Fruit fly (Drosophila melanogaster): Measurements from ENCODE around the gene ScpX.
A peak's percentile ranks its signal among the peaks of the same experiment; 100 is the strongest.

The ScpX gene

dm6 chr2L:18864981-18865380 is 34.0 kb downstream of the ScpX start:
- TF ChIP-seq fkh (GFP tag; optimal IDR thresholded peaks at IDR 0.05) (peak; percentile 50), CG15336 (GFP tag; IDR thresholded peaks at IDR 0.05) (no peak)

dm6 chr2L:18866582-18866981 is 35.6 kb downstream of the ScpX start:
- TF ChIP-seq CG15336 (GFP tag; IDR thresholded peaks at IDR 0.05) (no peak), net (GFP tag; optimal IDR thresholded peaks at IDR 0.05) (peak; percentile 62), ss (GFP tag; optimal IDR thresholded peaks at IDR 0.05) (peak; percentile 45 to 58), CG11294 (GFP tag; IDR thresholded peaks at IDR 0.05) (no peak), OdsH (GFP tag; optimal IDR thresholded peaks at IDR 0.05) (peak; percentile 34), Hr39 (GFP tag; optimal IDR thresholded peaks at IDR 0.05) (no peak), CG6808 (GFP tag; optimal IDR thresholded peaks at IDR 0.05) (peak; percentile 1), fd59A (GFP tag; optimal IDR thresholded peaks at IDR 0.05) (peak; percentile 42), Eip93F (GFP tag; optimal IDR thresholded peaks at IDR 0.05) (no peak), dsx (GFP tag; optimal IDR thresholded peaks at IDR 0.05; ENCODE audit: poor library complexity, severe bottlenecking) (peak; percentile 12), CG1621 (tag; optimal IDR thresholded peaks at IDR 0.05) (peak; percentile 41), spab (GFP tag; optimal IDR thresholded peaks at IDR 0.05) (no peak), CG7368 (GFP tag; optimal IDR thresholded peaks at IDR 0.05) (no peak), CG8119 (GFP tag; IDR thresholded peaks at IDR 0.05) (0 out of 3 replicates have a peak, but pooled peaks have one; percentile 14), salr (GFP tag; optimal IDR thresholded peaks at IDR 0.05) (peak; percentile 32 to 51), CG34406 (GFP tag; optimal IDR thresholded peaks at IDR 0.05) (peak; percentile 52), achi (GFP tag; optimal IDR thresholded peaks at IDR 0.05) (peak; percentile 62), CG6163 (GFP tag; IDR thresholded peaks at IDR 0.05) (peak; percentile 51; the same call in 1 of the 3 replicates), CG3919 (GFP tag; optimal IDR thresholded peaks at IDR 0.05) (no peak)

dm6 chr2L:18867815-18868214 is 36.8 kb downstream of the ScpX start:
- no peak for TF ChIP-seq OdsH (GFP tag; optimal IDR thresholded peaks at IDR 0.05)
- TF ChIP-seq Eip78C (GFP tag): no peak
- TF ChIP-seq Hr39 (GFP tag; optimal IDR thresholded peaks at IDR 0.05): no peak
- TF ChIP-seq CG3919 (GFP tag; optimal IDR thresholded peaks at IDR 0.05): no peak
- TF ChIP-seq acj6 (GFP tag; optimal IDR thresholded peaks at IDR 0.05): no peak
- no peak for TF ChIP-seq CG10669 (GFP tag; optimal IDR thresholded peaks at IDR 0.05)

dm6 chr2L:18871822-18872221 is 40.8 kb downstream of the ScpX start:
- TF ChIP-seq Hr39 (GFP tag; optimal IDR thresholded peaks at IDR 0.05) (peak; percentile 36), pdm3 (GFP tag; optimal IDR thresholded peaks at IDR 0.05) (no peak), Eip78C (GFP tag) (peak; percentile 45), svp (GFP tag) (peak; percentile 76), achi (GFP tag; optimal IDR thresholded peaks at IDR 0.05) (peak; percentile 6), Met (GFP tag; optimal IDR thresholded peaks at IDR 0.05) (peak; percentile 44), CG32006 (GFP tag; optimal IDR thresholded peaks at IDR 0.05) (no peak), lz (GFP tag; optimal IDR thresholded peaks at IDR 0.05) (peak; percentile 33), CG31627 (GFP tag; optimal IDR thresholded peaks at IDR 0.05) (peak; percentile 27), acj6 (GFP tag; optimal IDR thresholded peaks at IDR 0.05) (peak; percentile 1), CG16779 (tag; optimal IDR thresholded peaks at IDR 0.05) (no peak), fd59A (GFP tag; optimal IDR thresholded peaks at IDR 0.05) (peak; percentile 6), Sox15 (GFP tag; optimal IDR thresholded peaks at IDR 0.05) (no peak), topi (GFP tag; optimal IDR thresholded peaks at IDR 0.05) (peak; percentile 30), esn (GFP tag; optimal IDR thresholded peaks at IDR 0.05) (peak; percentile 53), CG6854 (GFP tag; optimal IDR thresholded peaks at IDR 0.05) (no peak), Lpt (GFP tag; optimal IDR thresholded peaks at IDR 0.05) (no peak), cyc (GFP tag; optimal IDR thresholded peaks at IDR 0.05) (peak; percentile 32), Smox (GFP tag; optimal IDR thresholded peaks at IDR 0.05) (peak; percentile 43), Ets21C (GFP tag; optimal IDR thresholded peaks at IDR 0.05) (peak; percentile 34)

All from whole organism, prepupa.